Fruit fly (Drosophila melanogaster) whole organism, adult: ENCODE results near the gene pdm2.

Source experiments
- CG11617 ChIP-seq: fragments of 200-800 bp; sonication (Bioruptor generic); optimal IDR thresholded peaks from 2 replicates; lab custom pipeline; 2017; ENCODE audit warnings: mild to moderate bottlenecking, missing biosample characterization, missing genetic modification reagents, missing genetic modification characterization
- CG12768 ChIP-seq: fragments of 200-800 bp; sonication (Bioruptor generic); optimal IDR thresholded peaks from 2 replicates; lab custom pipeline; 2017; ENCODE audit warnings: missing biosample characterization, missing genetic modification characterization, mild to moderate bottlenecking, moderate library complexity, missing genetic modification reagents
- CG14711 ChIP-seq: fragments of 200-800 bp; sonication (Bioruptor generic); optimal IDR thresholded peaks from 2 replicates; lab custom pipeline; 2018; ENCODE audit warnings: missing biosample characterization, mild to moderate bottlenecking, missing genetic modification characterization, moderate library complexity
- CG1620 ChIP-seq: fragments of 200-800 bp; sonication (Bioruptor generic); optimal IDR thresholded peaks from 2 replicates; lab custom pipeline; 2016; ENCODE audit warnings: missing biosample characterization, missing genetic modification characterization
- CG33017 ChIP-seq: fragments of 200-800 bp; sonication (Bioruptor generic); optimal IDR thresholded peaks from 2 replicates; lab custom pipeline; 2018; ENCODE audit warnings: missing biosample characterization, mild to moderate bottlenecking, missing genetic modification characterization, moderate library complexity
- CG5204 ChIP-seq: fragments of 200-800 bp; sonication (Bioruptor generic); optimal IDR thresholded peaks from 2 replicates; lab custom pipeline; 2016; ENCODE audit warnings: missing biosample characterization, missing genetic modification characterization
- CG7045 ChIP-seq: fragments of 200-800 bp; sonication (Bioruptor generic); optimal IDR thresholded peaks from 2 replicates; lab custom pipeline; 2017; ENCODE audit warnings: missing biosample characterization, mild to moderate bottlenecking, missing genetic modification characterization
- CG7101 ChIP-seq: fragments of 200-800 bp; sonication (Bioruptor generic); optimal IDR thresholded peaks from 2 replicates; lab custom pipeline; 2018; ENCODE audit warnings: missing biosample characterization, mild to moderate bottlenecking, missing genetic modification characterization, moderate library complexity
- Clk ChIP-seq: fragments of 200-800 bp; sonication (Bioruptor generic); optimal IDR thresholded peaks from 2 replicates; lab custom pipeline; 2017; ENCODE audit warnings: missing biosample characterization, missing genetic modification characterization
- Crg-1 ChIP-seq: fragments of 200-800 bp; sonication (Bioruptor generic); optimal IDR thresholded peaks from 2 replicates; lab custom pipeline; 2016; ENCODE audit warnings: missing biosample characterization, missing genetic modification characterization
- Hr96 ChIP-seq: fragments of 200-800 bp; sonication (Bioruptor generic); optimal IDR thresholded peaks from 2 replicates; lab custom pipeline; 2016; ENCODE audit warnings: missing biosample characterization, missing genetic modification characterization
- Mnt ChIP-seq: fragments of 200-800 bp; sonication (Bioruptor generic); optimal IDR thresholded peaks from 2 replicates; lab custom pipeline; 2016; ENCODE audit warnings: missing biosample characterization, mild to moderate bottlenecking, missing genetic modification characterization
- bab1 ChIP-seq: fragments of 200-800 bp; sonication (Bioruptor generic); optimal IDR thresholded peaks from 3 replicates; lab custom pipeline; 2019; ENCODE audit warnings: missing biosample characterization, mild to moderate bottlenecking, missing genetic modification characterization, moderate library complexity
- cic ChIP-seq: fragments of 200-800 bp; sonication (Bioruptor generic); optimal IDR thresholded peaks from 2 replicates; lab custom pipeline; 2017; ENCODE audit warnings: missing biosample characterization, mild to moderate bottlenecking, missing genetic modification characterization, moderate library complexity
- cnc ChIP-seq, 2 experiments: fragments of >200 bp; optimal IDR thresholded peaks; 2 replicates each; lab custom pipeline; 2017
- kay ChIP-seq: fragments of 200-800 bp; sonication (Bioruptor generic); peaks from one replicate; lab custom pipeline; 2016; ENCODE audit warnings: missing biosample characterization, missing genetic modification characterization, borderline replicate concordance
- ovo ChIP-seq: fragments of 200-800 bp; sonication (Bioruptor generic); optimal IDR thresholded peaks from 2 replicates; lab custom pipeline; 2016; ENCODE audit warnings: missing biosample characterization, missing genetic modification characterization
- pad ChIP-seq: fragments of 200-800 bp; sonication (Bioruptor generic); optimal IDR thresholded peaks from 3 replicates; lab custom pipeline; 2017; ENCODE audit warnings: missing biosample characterization, missing genetic modification characterization, mild to moderate bottlenecking, moderate library complexity, missing genetic modification reagents
- tj ChIP-seq: fragments of 200-800 bp; sonication (Bioruptor generic); optimal IDR thresholded peaks from 3 replicates; lab custom pipeline; 2017; ENCODE audit warnings: missing biosample characterization, mild to moderate bottlenecking, missing genetic modification characterization, moderate library complexity
- toe ChIP-seq: fragments of 200-800 bp; sonication (Bioruptor generic); optimal IDR thresholded peaks from 2 replicates; lab custom pipeline; 2016; ENCODE audit warnings: missing biosample characterization, missing genetic modification characterization

Gene pdm2

dm6 chr2L:12720430-12721396 is 63.7 kb downstream of the pdm2 start:
- TF ChIP-seq CG7101 (tag; lab: Kevin White, UChicago): peak; percentile 37
- TF ChIP-seq CG1620 (GFP tag; lab: Kevin White, UChicago): no peak
- TF ChIP-seq CG12768 (GFP tag; lab: Kevin White, UChicago): peak; percentile 57
- TF ChIP-seq ovo: no peak
- no peak for TF ChIP-seq Mnt
- TF ChIP-seq CG7045 (GFP tag; lab: Kevin White, UChicago): peak; percentile 51
- TF ChIP-seq Clk (GFP tag; lab: Kevin White, UChicago): peak; percentile 45
- TF ChIP-seq tj: peak; percentile 1
- TF ChIP-seq toe (GFP tag; lab: Kevin White, UChicago): peak; percentile 53
- TF ChIP-seq CG5204 (GFP tag; lab: Kevin White, UChicago): peak; percentile 31
- TF ChIP-seq bab1 (GFP tag; lab: Kevin White, UChicago): no peak
- peak; percentile 18 for TF ChIP-seq Hr96 (GFP tag; lab: Kevin White, UChicago)
- peak; percentile 52 for TF ChIP-seq CG11617 (GFP tag; lab: Kevin White, UChicago)
- TF ChIP-seq CG33017 (tag; lab: Kevin White, UChicago): peak; percentile 10
- TF ChIP-seq cnc (optimal IDR thresholded peaks at IDR 0.05; lab: Kevin White, UChicago): peak in 1 of 2 experiments; percentile 65
- peak; percentile 30 for TF ChIP-seq pad (GFP tag; lab: Kevin White, UChicago)
- no peak for TF ChIP-seq Crg-1 (GFP tag; lab: Kevin White, UChicago)
- peak; percentile 77 for TF ChIP-seq cic (GFP tag; lab: Kevin White, UChicago)
- peak; percentile 8 for TF ChIP-seq CG14711 (tag; lab: Kevin White, UChicago)
- TF ChIP-seq kay (GFP tag; lab: Kevin White, UChicago): peak; percentile 81

dm6 chr2L:12721794-12722315 is 64.9 kb downstream of the pdm2 start, which contains the start of gene Pih1D1:
Pih1D1 (minus strand) TSS chr2L:12721843.
- TF ChIP-seq bab1 (GFP tag; lab: Kevin White, UChicago) (peak; percentile 94), CG7101 (tag; lab: Kevin White, UChicago) (peak; percentile 91), kay (GFP tag; lab: Kevin White, UChicago) (no peak), CG7045 (GFP tag; lab: Kevin White, UChicago) (peak; percentile 97), CG11617 (GFP tag; lab: Kevin White, UChicago) (peak; percentile 92), pad (GFP tag; lab: Kevin White, UChicago) (peak; percentile 87), CG12768 (GFP tag; lab: Kevin White, UChicago) (peak; percentile 95), cnc (optimal IDR thresholded peaks at IDR 0.05; lab: Kevin White, UChicago) (no peak), Hr96 (GFP tag; lab: Kevin White, UChicago) (peak; percentile 91), Clk (GFP tag; lab: Kevin White, UChicago) (peak; percentile 94), tj (peak; percentile 73), cic (GFP tag; lab: Kevin White, UChicago) (no peak), Crg-1 (GFP tag; lab: Kevin White, UChicago) (peak; percentile 82), CG33017 (tag; lab: Kevin White, UChicago) (peak; percentile 90), toe (GFP tag; lab: Kevin White, UChicago) (peak; percentile 96), CG5204 (GFP tag; lab: Kevin White, UChicago) (peak; percentile 94), CG1620 (GFP tag; lab: Kevin White, UChicago) (peak; percentile 92), ovo (peak; percentile 84), CG14711 (tag; lab: Kevin White, UChicago) (peak; percentile 85), Mnt (peak; percentile 55)
